Worm (Caenorhabditis elegans) whole organism, early embryonic: ENCODE data around the gene gcy-22.

Experiments
- B0310.2 ChIP-seq: sonication (generic microtip); optimal IDR thresholded peaks from 2 replicates; lab custom pipeline; 2016; ENCODE audit warnings: mild to moderate bottlenecking, missing genetic modification characterization, missing compliant biosample characterization
- ama-1 ChIP-seq: fragments of 150-350 bp; optimal IDR thresholded peaks from 2 replicates; lab custom pipeline; 2014
- ets-7 ChIP-seq: sonication (generic microtip); optimal IDR thresholded peaks from 2 replicates; lab custom pipeline; 2016; ENCODE audit warnings: missing genotype, missing genetic modification characterization, missing compliant biosample characterization
- flt-1 ChIP-seq: fragments of 200-800 bp; sonication (Bioruptor generic); IDR thresholded peaks from 2 replicates; pipeline ENCODE4 v1.3.6; 2022; ENCODE audit warnings: missing genetic modification characterization, missing compliant biosample characterization
- hmg-4 ChIP-seq: fragments of 200-800 bp; sonication (Bioruptor generic); optimal IDR thresholded peaks from 2 replicates; lab custom pipeline; 2018; ENCODE audit warnings: mild to moderate bottlenecking, missing genetic modification characterization, missing compliant biosample characterization
- hnd-1 ChIP-seq: sonication (generic microtip); optimal IDR thresholded peaks from 2 replicates; lab custom pipeline; 2016; ENCODE audit warnings: missing genetic modification characterization, missing compliant biosample characterization
- pes-1 ChIP-seq: fragments of 200-800 bp; sonication (Bioruptor generic); IDR thresholded peaks from 2 replicates; pipeline ENCODE4 v1.3.6; 2022; ENCODE audit warnings: missing genetic modification reagents, missing genetic modification characterization, missing compliant biosample characterization
- scrt-1 ChIP-seq: fragments of 200-800 bp; sonication (Bioruptor generic); IDR thresholded peaks from 2 replicates; pipeline ENCODE4 v1.3.6; 2022; ENCODE audit warnings: missing genetic modification characterization, missing compliant biosample characterization
- tbx-37 ChIP-seq: fragments of 200-800 bp; sonication (Bioruptor generic); conservative IDR thresholded peaks from 2 replicates; pipeline ENCODE4 v1.3.6; 2022; ENCODE audit warnings: missing genetic modification reagents, missing genetic modification characterization, missing compliant biosample characterization
- tra-4 ChIP-seq: sonication (generic microtip); optimal IDR thresholded peaks from 2 replicates; lab custom pipeline; 2017; ENCODE audit warnings: missing genetic modification characterization, missing compliant biosample characterization

- no peak for TF ChIP-seq scrt-1 (GFP tag; lab: Robert Waterston, UW)
- no peak for TF ChIP-seq hnd-1 (tag; lab: Kevin White, UChicago)
- TF ChIP-seq ama-1, result no peak
- TF ChIP-seq flt-1, result no peak
- TF ChIP-seq hmg-4 (GFP tag; lab: Kevin White, UChicago), result no peak
- no peak for TF ChIP-seq tbx-37 (GFP tag; lab: Robert Waterston, UW)
- no peak for TF ChIP-seq pes-1 (GFP tag; lab: Robert Waterston, UW)
- no peak for TF ChIP-seq ets-7 (tag; lab: Kevin White, UChicago)
- TF ChIP-seq tra-4 (tag; lab: Kevin White, UChicago), result no peak
- no peak for TF ChIP-seq B0310.2
Observed at ce11 chrV:20814424-20814823, 10.4 kb downstream of the gcy-22 start, which contains the start of gene Y44A6D.7.
